Worm (Caenorhabditis elegans) whole organism, L1 larva: ENCODE data around the gene C04H5.1.

Experiments used
- C04F5.9 ChIP-seq: sonication (generic microtip); optimal IDR thresholded peaks from 2 replicates; lab custom pipeline; 2016; ENCODE audit warnings: missing genetic modification characterization, missing compliant biosample characterization
- C16A3.4 ChIP-seq: fragments of 150-350 bp; optimal IDR thresholded peaks from 2 replicates; lab custom pipeline; 2014; ENCODE audit warnings: missing biosample characterization, missing genetic modification characterization
- F16B12.6 ChIP-seq: fragments of 150-350 bp; optimal IDR thresholded peaks from 2 replicates; lab custom pipeline; 2014; ENCODE audit warnings: missing biosample characterization, missing genetic modification characterization
- aha-1 ChIP-seq: fragments of 150-350 bp; optimal IDR thresholded peaks from 2 replicates; lab custom pipeline; 2014; ENCODE audit warnings: missing biosample characterization, missing genetic modification characterization
- aly-2 ChIP-seq: fragments of 150-350 bp; optimal IDR thresholded peaks from 2 replicates; lab custom pipeline; 2014; ENCODE audit warnings: missing biosample characterization, missing genetic modification characterization
- efl-3 ChIP-seq: fragments of 200-800 bp; sonication (Bioruptor generic); optimal IDR thresholded peaks from 2 replicates; lab custom pipeline; 2018; ENCODE audit warnings: mild to moderate bottlenecking, missing genetic modification characterization, missing compliant biosample characterization
- egl-13 ChIP-seq: sonication (generic microtip); optimal IDR thresholded peaks from 2 replicates; lab custom pipeline; 2016; ENCODE audit warnings: missing genotype, missing genetic modification reagents, missing genetic modification characterization, missing compliant biosample characterization
- egl-27 ChIP-seq, 2 experiments: fragments of 150-350 bp in 1 of 2; sonication (generic microtip); optimal IDR thresholded peaks; 3 replicates each; lab custom pipeline; 2017 to 2018; ENCODE audit warnings: missing biosample characterization in 2 of 2, missing genetic modification characterization in 2 of 2, missing genetic modification reagents in 2 of 2
- elt-2 ChIP-seq: sonication (generic microtip); optimal IDR thresholded peaks from 2 replicates; lab custom pipeline; 2016; ENCODE audit warnings: missing genetic modification characterization, mild to moderate bottlenecking, inconsistent platforms, missing compliant biosample characterization, missing genetic modification reagents
- ets-5 ChIP-seq: fragments of 200-800 bp; sonication (Bioruptor generic); IDR thresholded peaks from 2 replicates; pipeline ENCODE4 v1.3.6; 2022; ENCODE audit warnings: missing genetic modification characterization, missing compliant biosample characterization
- fkh-4 ChIP-seq: sonication (generic microtip); optimal IDR thresholded peaks from 2 replicates; lab custom pipeline; 2016; ENCODE audit warnings: missing compliant biosample characterization, missing genetic modification characterization, borderline replicate concordance
- fos-1 ChIP-seq: fragments of 150-350 bp; optimal IDR thresholded peaks from 2 replicates; lab custom pipeline; 2014; ENCODE audit warnings: missing biosample characterization, missing genetic modification characterization
- hlh-4 ChIP-seq: sonication (generic microtip); optimal IDR thresholded peaks from 2 replicates; lab custom pipeline; 2016; ENCODE audit warnings: mild to moderate bottlenecking, missing genetic modification characterization, missing compliant biosample characterization
- hpl-2 ChIP-seq: fragments of 150-350 bp; optimal IDR thresholded peaks from 2 replicates; lab custom pipeline; 2014; ENCODE audit warnings: missing biosample characterization, missing genetic modification reagents, missing genetic modification characterization
- irx-1 ChIP-seq: sonication (generic microtip); optimal IDR thresholded peaks from 2 replicates; lab custom pipeline; 2016; ENCODE audit warnings: missing genetic modification characterization, missing compliant biosample characterization
- isw-1 ChIP-seq: fragments of 200-800 bp; sonication (Bioruptor generic); IDR thresholded peaks from 2 replicates; pipeline ENCODE4 v1.3.6; 2022; ENCODE audit warnings: missing genetic modification characterization, missing compliant biosample characterization
- jun-1 ChIP-seq: fragments of 150-350 bp; optimal IDR thresholded peaks from 2 replicates; lab custom pipeline; 2014; ENCODE audit warnings: missing biosample characterization, missing genetic modification reagents, missing genetic modification characterization
- lin-13 ChIP-seq: fragments of 150-350 bp; optimal IDR thresholded peaks from 2 replicates; lab custom pipeline; 2014; ENCODE audit warnings: missing biosample characterization, missing genetic modification reagents, missing genetic modification characterization
- lin-14 ChIP-seq: fragments of 200-800 bp; sonication (Bioruptor generic); optimal IDR thresholded peaks from 2 replicates; lab custom pipeline; 2018; ENCODE audit warnings: mild to moderate bottlenecking, missing genetic modification characterization, moderate library complexity, missing compliant biosample characterization
- lin-15B ChIP-seq: fragments of 150-350 bp; sonication (generic microtip); optimal IDR thresholded peaks from 3 replicates; lab custom pipeline; 2014; ENCODE audit warnings: missing biosample characterization, missing genetic modification characterization
- lin-39 ChIP-seq: fragments of 150-350 bp; optimal IDR thresholded peaks from 2 replicates; lab custom pipeline; 2014; ENCODE audit warnings: missing biosample characterization, missing genetic modification reagents, missing genetic modification characterization
- mab-9 ChIP-seq: fragments of 200-800 bp; sonication (Bioruptor generic); IDR thresholded peaks from 2 replicates; pipeline ENCODE4 v1.3.6; 2022; ENCODE audit warnings: missing genetic modification reagents, missing genetic modification characterization, missing compliant biosample characterization
- mef-2 ChIP-seq: fragments of 150-350 bp; optimal IDR thresholded peaks from 2 replicates; lab custom pipeline; 2014; ENCODE audit warnings: missing biosample characterization, missing genetic modification characterization
- mep-1 ChIP-seq: fragments of 150-350 bp; optimal IDR thresholded peaks from 2 replicates; lab custom pipeline; 2014; ENCODE audit warnings: missing biosample characterization, missing genetic modification characterization
- nhr-11 ChIP-seq: fragments of 150-350 bp; optimal IDR thresholded peaks from 2 replicates; lab custom pipeline; 2014; ENCODE audit warnings: missing biosample characterization, missing genetic modification characterization
- nhr-19 ChIP-seq: fragments of 200-800 bp; sonication (Bioruptor generic); conservative IDR thresholded peaks from 2 replicates; pipeline ENCODE4 v1.3.6; 2022; ENCODE audit warnings: missing genetic modification characterization, missing compliant biosample characterization
- nhr-71 ChIP-seq: sonication (generic microtip); optimal IDR thresholded peaks from 2 replicates; lab custom pipeline; 2016; ENCODE audit warnings: mild to moderate bottlenecking, missing genetic modification characterization, moderate library complexity, missing compliant biosample characterization
- nhr-77 ChIP-seq: fragments of 150-350 bp; optimal IDR thresholded peaks from 2 replicates; lab custom pipeline; 2014; ENCODE audit warnings: missing biosample characterization, missing genetic modification characterization
- nhr-90 ChIP-seq: sonication (generic microtip); optimal IDR thresholded peaks from 2 replicates; lab custom pipeline; 2016; ENCODE audit warnings: mild to moderate bottlenecking, missing genetic modification characterization, missing compliant biosample characterization; ENCODE audit not compliant: poor library complexity
- pax-3 ChIP-seq: fragments of 200-800 bp; sonication (Bioruptor generic); optimal IDR thresholded peaks from 2 replicates; lab custom pipeline; 2018; ENCODE audit warnings: mild to moderate bottlenecking, missing genetic modification characterization, moderate library complexity, missing compliant biosample characterization
- pqm-1 ChIP-seq: sonication (generic microtip); optimal IDR thresholded peaks from 3 replicates; lab custom pipeline; 2017; ENCODE audit warnings: missing biosample characterization, missing genetic modification characterization
- rnt-1 ChIP-seq: sonication (generic microtip); optimal IDR thresholded peaks from 2 replicates; lab custom pipeline; 2016; ENCODE audit warnings: mild to moderate bottlenecking, missing genetic modification characterization, moderate library complexity, missing compliant biosample characterization
- snpc-4 ChIP-seq: fragments of 150-350 bp; optimal IDR thresholded peaks from 2 replicates; lab custom pipeline; 2014; ENCODE audit warnings: missing biosample characterization, missing genetic modification characterization
- snu-23 ChIP-seq: sonication (generic microtip); optimal IDR thresholded peaks from 2 replicates; lab custom pipeline; 2016; ENCODE audit warnings: missing genetic modification characterization, missing compliant biosample characterization
- sox-4 ChIP-seq: sonication (generic microtip); optimal IDR thresholded peaks from 2 replicates; lab custom pipeline; 2016; ENCODE audit warnings: missing genetic modification characterization, missing compliant biosample characterization
- sptf-1 ChIP-seq: fragments of 150-350 bp; optimal IDR thresholded peaks from 2 replicates; lab custom pipeline; 2014; ENCODE audit warnings: missing biosample characterization, missing genetic modification characterization
- sup-37 ChIP-seq: fragments of 200-800 bp; sonication (Bioruptor generic); optimal IDR thresholded peaks from 2 replicates; lab custom pipeline; 2018; ENCODE audit warnings: mild to moderate bottlenecking, missing genetic modification characterization, missing compliant biosample characterization
- tbx-2 ChIP-seq: sonication (generic microtip); optimal IDR thresholded peaks from 2 replicates; lab custom pipeline; 2016; ENCODE audit warnings: missing genetic modification characterization, missing compliant biosample characterization
- tlp-1 ChIP-seq: fragments of 150-350 bp; optimal IDR thresholded peaks from 2 replicates; lab custom pipeline; 2014; ENCODE audit warnings: missing biosample characterization, missing genetic modification characterization
- unc-130 ChIP-seq: fragments of 150-350 bp; optimal IDR thresholded peaks from 2 replicates; lab custom pipeline; 2017; ENCODE audit warnings: missing biosample characterization, missing genetic modification characterization, inconsistent platforms
- unc-62 ChIP-seq: fragments of 150-350 bp; optimal IDR thresholded peaks from 2 replicates; lab custom pipeline; 2014; ENCODE audit warnings: missing biosample characterization, missing genetic modification reagents, missing genetic modification characterization
- unc-98 ChIP-seq: fragments of 200-800 bp; sonication (Bioruptor generic); IDR thresholded peaks from 2 replicates; pipeline ENCODE4 v1.3.6; 2022; ENCODE audit warnings: missing genetic modification characterization, missing compliant biosample characterization
- zip-4 ChIP-seq: fragments of 200-800 bp; sonication (Bioruptor generic); optimal IDR thresholded peaks from 2 replicates; lab custom pipeline; 2018; ENCODE audit warnings: mild to moderate bottlenecking, missing genetic modification characterization, moderate library complexity, missing compliant biosample characterization

C04H5.1 gene

DNA sequence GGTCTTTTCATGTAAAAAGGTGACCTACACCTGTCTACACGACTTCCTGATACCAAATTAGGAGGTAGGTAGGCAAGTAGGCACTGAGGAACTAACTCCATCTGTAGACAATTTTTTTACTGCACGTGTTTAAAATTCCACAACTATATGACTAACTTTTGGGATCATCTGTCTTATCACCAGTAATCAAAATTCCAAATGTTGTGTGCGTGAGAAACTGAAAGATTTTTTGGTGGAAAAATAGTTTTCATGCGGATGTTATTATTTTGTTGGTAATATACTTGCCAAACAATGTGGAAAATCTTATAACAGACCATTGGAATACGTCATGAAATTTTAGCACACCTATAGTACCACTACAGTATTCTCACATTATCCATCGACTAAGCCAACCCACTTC, 22.9 kb upstream of the C04H5.1 start, which contains the start of gene K10H10.13:
TSS of gene K10H10.13 (minus strand) at position 101 of the 400 bp plus-strand sequence.
- no peak for TF ChIP-seq hlh-4
- no peak for TF ChIP-seq lin-13 (GFP tag; lab: Kevin White, UChicago)
- TF ChIP-seq ets-5, result no peak
- no peak for TF ChIP-seq jun-1
- TF ChIP-seq aly-2, result no peak
- no peak for TF ChIP-seq elt-2 (tag; lab: Kevin White, UChicago)
- TF ChIP-seq egl-13 (tag; lab: Kevin White, UChicago), result no peak
- TF ChIP-seq irx-1 (tag; lab: Kevin White, UChicago), result no peak
- no peak for TF ChIP-seq hpl-2 (GFP tag; lab: Kevin White, UChicago)
- no peak for TF ChIP-seq mef-2 (tag; lab: Kevin White, UChicago)
- no peak for TF ChIP-seq lin-39 (tag; lab: Kevin White, UChicago)
- TF ChIP-seq sup-37, result no peak
- TF ChIP-seq snpc-4, result no peak

DNA sequence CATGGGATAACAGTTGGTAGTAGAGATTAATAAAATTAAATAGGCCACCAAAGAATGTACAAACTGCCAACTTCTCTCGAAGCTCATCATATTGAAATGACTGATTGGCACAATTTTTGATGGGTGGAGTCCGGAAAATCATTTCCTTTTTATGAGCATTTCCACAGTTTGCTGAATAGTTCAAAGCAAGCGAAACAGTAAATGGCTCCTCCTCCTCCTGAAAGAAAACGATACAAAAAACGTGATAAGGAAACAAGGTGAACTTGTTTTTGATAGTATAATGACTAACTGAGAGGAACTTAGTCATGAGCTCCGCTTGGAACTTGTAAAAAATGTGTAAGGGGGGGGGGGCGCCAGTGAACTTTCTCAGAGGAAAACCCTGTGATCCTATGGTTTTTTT, 19.1 kb upstream of the C04H5.1 start, which contains the start of gene K10H10.9:
TSS of gene K10H10.9 (minus strand) at position 101 of the 400 bp plus-strand sequence.
- no peak for TF ChIP-seq pqm-1 (tag; lab: Kevin White, UChicago)
- no peak for TF ChIP-seq unc-98 (GFP tag; lab: Robert Waterston, UW)
- no peak for TF ChIP-seq snpc-4
- TF ChIP-seq sup-37, result no peak
- no peak for TF ChIP-seq F16B12.6 (tag; lab: Kevin White, UChicago)
- TF ChIP-seq rnt-1, result no peak
- TF ChIP-seq lin-15B (tag; lab: Kevin White, UChicago), result no peak
- no peak for TF ChIP-seq tbx-2 (tag; lab: Kevin White, UChicago)
- TF ChIP-seq C16A3.4 (tag; lab: Kevin White, UChicago), result no peak
- no peak for TF ChIP-seq sox-4 (tag; lab: Kevin White, UChicago)
- no peak for TF ChIP-seq nhr-90 (tag; lab: Kevin White, UChicago)
- no peak for TF ChIP-seq efl-3 (GFP tag; lab: Kevin White, UChicago)
- no peak for TF ChIP-seq nhr-11 (tag; lab: Kevin White, UChicago)
- no peak for TF ChIP-seq mep-1 (tag; lab: Kevin White, UChicago)
- no peak for TF ChIP-seq pax-3
- no peak for TF ChIP-seq tlp-1 (tag; lab: Kevin White, UChicago)
- no peak for TF ChIP-seq C04F5.9 (tag; lab: Kevin White, UChicago)
- TF ChIP-seq sptf-1, result no peak
- TF ChIP-seq egl-13 (tag; lab: Kevin White, UChicago), result no peak

DNA sequence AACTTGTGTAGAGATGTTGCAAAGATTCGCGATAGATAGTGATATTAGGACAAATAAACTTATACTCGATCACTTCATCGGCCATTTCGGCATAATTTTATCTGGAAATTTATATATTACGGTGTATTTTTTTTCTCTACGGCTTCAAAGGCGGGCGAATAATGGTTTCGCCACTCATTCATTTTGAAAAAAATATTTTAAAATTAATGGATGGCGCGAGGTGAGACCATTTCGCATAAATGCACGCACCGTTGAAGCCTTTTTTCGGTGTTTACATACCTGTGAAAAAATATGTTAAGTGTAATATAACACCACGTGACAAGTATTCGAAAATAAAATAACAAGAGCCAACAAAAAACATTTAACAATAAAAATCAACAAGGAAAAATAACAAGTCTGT, 12.1 kb upstream of the C04H5.1 start, which contains the start of gene btb-19:
TSS of gene btb-19 (minus strand) at position 101 of the 400 bp plus-strand sequence.
- TF ChIP-seq nhr-90 (tag; lab: Kevin White, UChicago) (no peak), tlp-1 (tag; lab: Kevin White, UChicago) (no peak), zip-4 (GFP tag; lab: Kevin White, UChicago) (no peak), mab-9 (no peak), aha-1 (tag; lab: Kevin White, UChicago) (no peak), isw-1 (GFP tag; lab: Robert Waterston, UW) (no peak), egl-27 (tag; optimal IDR thresholded peaks at IDR 0.05; lab: Kevin White, UChicago) (no peak), fos-1 (tag; lab: Kevin White, UChicago) (no peak), snu-23 (GFP tag; lab: Kevin White, UChicago) (no peak), fkh-4 (tag; lab: Kevin White, UChicago) (no peak), lin-14 (GFP tag; lab: Kevin White, UChicago) (no peak), aly-2 (no peak), nhr-19 (GFP tag; lab: Robert Waterston, UW) (no peak), unc-130 (tag; lab: Kevin White, UChicago) (no peak), nhr-71 (tag; lab: Kevin White, UChicago) (no peak), irx-1 (tag; lab: Kevin White, UChicago) (no peak), C16A3.4 (tag; lab: Kevin White, UChicago) (no peak), unc-62 (GFP tag; lab: Kevin White, UChicago) (no peak), nhr-77 (tag; lab: Kevin White, UChicago) (no peak)
